Worm (Caenorhabditis elegans) whole organism, young adult: Measurements from ENCODE around the gene kin-19.

Source experiments
- B0035.1 ChIP-seq: sonication (generic microtip); optimal IDR thresholded peaks from 2 replicates; lab custom pipeline; 2016; ENCODE audit warnings: missing genetic modification characterization, mild to moderate bottlenecking, missing compliant biosample characterization, missing genotype, missing genetic modification reagents
- Y95B8A.8 ChIP-seq: fragments of 200-800 bp; sonication (Bioruptor generic); IDR thresholded peaks from 2 replicates; pipeline ENCODE4 v1.3.6; 2022; ENCODE audit warnings: missing genetic modification reagents, missing genetic modification characterization, missing compliant biosample characterization
- cebp-1 ChIP-seq, 2 experiments: fragments of 200-800 bp in 1 of 2; sonication (Bioruptor generic) in 1 of 2; sonication (generic microtip) in 1 of 2; IDR thresholded peaks in 1 of 2; optimal IDR thresholded peaks in 1 of 2; 2 replicates each; pipeline versions ENCODE4 v1.3.6 to Lab custom; 2017 to 2022; ENCODE audit warnings: missing compliant biosample characterization in 2 of 2, missing genetic modification characterization in 2 of 2, mild to moderate bottlenecking in 1 of 2, missing genetic modification reagents in 1 of 2, moderate library complexity in 1 of 2
- dpff-1 ChIP-seq: sonication (generic microtip); optimal IDR thresholded peaks from 2 replicates; lab custom pipeline; 2017; ENCODE audit warnings: mild to moderate bottlenecking, missing genetic modification characterization, missing compliant biosample characterization
- him-1 ChIP-seq: sonication (generic microtip); optimal IDR thresholded peaks from 2 replicates; lab custom pipeline; 2016; ENCODE audit warnings: missing genotype, missing genetic modification reagents, missing genetic modification characterization, missing compliant biosample characterization
- let-526 ChIP-seq: fragments of 200-800 bp; sonication (Bioruptor generic); IDR thresholded peaks from 2 replicates; pipeline ENCODE4 v1.3.6; 2022; ENCODE audit warnings: missing genetic modification reagents, missing genetic modification characterization, missing compliant biosample characterization
- let-607 ChIP-seq, 2 experiments: fragments of 200-800 bp in 1 of 2; sonication (Bioruptor generic) in 1 of 2; sonication (generic microtip) in 1 of 2; optimal IDR thresholded peaks; 2 replicates each; lab custom pipeline; 2016 to 2018; ENCODE audit warnings: mild to moderate bottlenecking in 2 of 2, missing compliant biosample characterization in 2 of 2, missing genetic modification characterization in 2 of 2, moderate library complexity in 2 of 2, missing genotype in 1 of 2
- madf-10 ChIP-seq: sonication (generic microtip); optimal IDR thresholded peaks from 2 replicates; lab custom pipeline; 2016; ENCODE audit warnings: mild to moderate bottlenecking, missing genetic modification characterization, missing compliant biosample characterization
- madf-8 ChIP-seq: fragments of 200-800 bp; sonication (Bioruptor generic); conservative IDR thresholded peaks from 2 replicates; pipeline ENCODE4 v1.3.6; 2022; ENCODE audit warnings: missing genetic modification reagents, missing genetic modification characterization, missing compliant biosample characterization
- ztf-26 ChIP-seq: sonication (generic microtip); optimal IDR thresholded peaks from 2 replicates; lab custom pipeline; 2017; ENCODE audit warnings: missing genetic modification characterization, missing compliant biosample characterization
- ztf-28 ChIP-seq: fragments of 200-800 bp; sonication (Bioruptor generic); IDR thresholded peaks from 2 replicates; pipeline ENCODE4 v1.3.6; 2022; ENCODE audit warnings: missing genetic modification reagents, missing genetic modification characterization, missing compliant biosample characterization

The kin-19 gene

DNA sequence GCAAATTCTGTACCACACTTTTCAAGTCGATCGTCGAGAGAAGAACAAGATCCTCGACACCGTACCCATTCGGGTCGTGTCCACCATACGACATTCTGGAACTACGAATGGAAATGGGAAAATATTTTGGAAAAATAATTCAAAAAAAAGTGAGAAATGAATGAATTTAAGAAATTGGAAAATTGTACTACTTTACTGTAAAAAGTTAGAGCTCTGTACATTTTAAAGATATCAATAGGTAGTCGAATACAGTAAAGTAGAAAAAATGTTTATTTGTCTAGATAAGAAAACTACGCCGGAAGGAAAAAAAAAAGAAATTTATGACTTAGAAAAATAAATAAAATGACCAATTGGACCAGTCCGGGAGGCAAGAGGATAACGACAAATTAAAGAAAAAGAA is 49.7 kb downstream of the kin-19 start, which contains the start of gene hum-5:
TSS of gene hum-5 (minus strand) at position 101 of the 400 bp plus-strand sequence.
- TF ChIP-seq madf-10 (tag; lab: Kevin White, UChicago): no peak
- TF ChIP-seq let-607 (tag; optimal IDR thresholded peaks at IDR 0.05; lab: Kevin White, UChicago): no peak
- no peak for TF ChIP-seq him-1 (tag; lab: Kevin White, UChicago)
- TF ChIP-seq ztf-26 (tag; lab: Kevin White, UChicago): no peak
- TF ChIP-seq madf-8 (GFP tag; lab: Robert Waterston, UW): no peak
- no peak for TF ChIP-seq let-526 (GFP tag; lab: Robert Waterston, UW)
- no peak for TF ChIP-seq Y95B8A.8 (GFP tag; lab: Robert Waterston, UW)
- no peak for TF ChIP-seq dpff-1 (tag; lab: Kevin White, UChicago)
- no peak for TF ChIP-seq ztf-28

ce11 chrIII:4034984-4035383 is 51.5 kb downstream of the kin-19 start:
- TF ChIP-seq cebp-1 (GFP tag; IDR thresholded peaks at IDR 0.05; lab: Robert Waterston, UW) (peak; percentile 78), cebp-1 (tag; optimal IDR thresholded peaks at IDR 0.05; lab: Kevin White, UChicago) (peak; percentile 98), B0035.1 (tag; lab: Kevin White, UChicago) (no peak)
- TF ChIP-seq, all 124 proteins: peak for 1
